Worm (Caenorhabditis elegans) whole organism, L4 larva: ENCODE measurements around the gene pgl-2.
A peak's percentile ranks its signal among the peaks of the same experiment; 100 is the strongest.

Experiments
- F10B5.3 ChIP-seq: sonication (generic microtip); optimal IDR thresholded peaks from 2 replicates; lab custom pipeline; 2016; ENCODE audit warnings: mild to moderate bottlenecking, missing genetic modification characterization, missing compliant biosample characterization
- R02D3.7 ChIP-seq: fragments of 150-350 bp; sonication (generic microtip); optimal IDR thresholded peaks from 3 replicates; lab custom pipeline; 2014; ENCODE audit warnings: missing biosample characterization, missing genetic modification characterization
- T20F7.1 ChIP-seq: fragments of 200-800 bp; sonication (Bioruptor generic); optimal IDR thresholded peaks from 2 replicates; lab custom pipeline; 2018; ENCODE audit warnings: mild to moderate bottlenecking, missing genetic modification characterization, missing compliant biosample characterization
- Y105C5A.15 ChIP-seq: fragments of 200-800 bp; sonication (Bioruptor generic); IDR thresholded peaks from 2 replicates; pipeline ENCODE4 v1.3.6; 2022; ENCODE audit warnings: missing genetic modification characterization, missing compliant biosample characterization
- Y48G9A.11 ChIP-seq: fragments of 200-800 bp; sonication (Bioruptor generic); IDR thresholded peaks from 2 replicates; pipeline ENCODE4 v1.3.6; 2022; ENCODE audit warnings: missing genetic modification reagents, missing genetic modification characterization, missing compliant biosample characterization
- ZK546.5 ChIP-seq, 2 experiments: sonication (generic microtip); optimal IDR thresholded peaks; 2 replicates each; lab custom pipeline; 2017; ENCODE audit warnings: missing biosample characterization in 2 of 2, missing genetic modification characterization in 2 of 2
- aha-1 ChIP-seq: fragments of 150-350 bp; peaks from one replicate; lab custom pipeline; 2014; ENCODE audit warnings: missing biosample characterization, missing genetic modification characterization
- ceh-28 ChIP-seq: fragments of 150-350 bp; optimal IDR thresholded peaks from 2 replicates; lab custom pipeline; 2014; ENCODE audit warnings: missing biosample characterization, missing genetic modification reagents, missing genetic modification characterization
- ceh-82 ChIP-seq: sonication (generic microtip); optimal IDR thresholded peaks from 2 replicates; lab custom pipeline; 2017; ENCODE audit warnings: missing biosample characterization, missing genetic modification characterization
- daf-16 ChIP-seq, 3 experiments: sonication (generic microtip); optimal IDR thresholded peaks; 2 replicates each; lab custom pipeline; 2016 to 2017; ENCODE audit warnings: missing genetic modification characterization in 3 of 3, missing genetic modification reagents in 3 of 3, mild to moderate bottlenecking in 2 of 3, missing compliant biosample characterization in 2 of 3, missing biosample characterization in 1 of 3, moderate library complexity in 1 of 3
- dve-1 ChIP-seq: sonication (generic microtip); optimal IDR thresholded peaks from 2 replicates; lab custom pipeline; 2017; ENCODE audit warnings: antibody characterized with exemption, mild to moderate bottlenecking, missing genetic modification characterization, missing compliant biosample characterization; ENCODE audit not compliant: insufficient read depth
- fos-1 ChIP-seq: fragments of 150-350 bp; optimal IDR thresholded peaks from 2 replicates; lab custom pipeline; 2014; ENCODE audit warnings: missing biosample characterization, missing genetic modification characterization
- gei-8 ChIP-seq: fragments of 200-800 bp; sonication (Bioruptor generic); optimal IDR thresholded peaks from 2 replicates; lab custom pipeline; 2018; ENCODE audit warnings: mild to moderate bottlenecking, missing genetic modification characterization, missing compliant biosample characterization
- hlh-11 ChIP-seq: fragments of 200-800 bp; sonication (Bioruptor generic); optimal IDR thresholded peaks from 2 replicates; lab custom pipeline; 2018; ENCODE audit warnings: mild to moderate bottlenecking, missing genetic modification characterization, missing compliant biosample characterization
- hlh-30 ChIP-seq: sonication (generic microtip); optimal IDR thresholded peaks from 2 replicates; lab custom pipeline; 2017; ENCODE audit warnings: antibody characterized with exemption, mild to moderate bottlenecking, missing genetic modification characterization, missing compliant biosample characterization; ENCODE audit not compliant: insufficient read depth
- hmg-1.1 ChIP-seq: fragments of 200-800 bp; sonication (Bioruptor generic); IDR thresholded peaks from 2 replicates; pipeline ENCODE4 v1.3.6; 2022; ENCODE audit warnings: missing genetic modification reagents, missing genetic modification characterization, missing compliant biosample characterization
- lsy-2 ChIP-seq, 2 experiments: fragments of 150-350 bp in 1 of 2; sonication (generic microtip) in 1 of 2; optimal IDR thresholded peaks; 2 replicates each; lab custom pipeline; 2014 to 2017; ENCODE audit warnings: missing biosample characterization in 2 of 2, missing genetic modification characterization in 2 of 2
- madf-9 ChIP-seq: fragments of 200-800 bp; sonication (Bioruptor generic); conservative IDR thresholded peaks from 2 replicates; pipeline ENCODE4 v1.3.6; 2022; ENCODE audit warnings: missing genetic modification reagents, missing genetic modification characterization, missing compliant biosample characterization
- mdt-29 ChIP-seq: fragments of 200-800 bp; sonication (Bioruptor generic); IDR thresholded peaks from 2 replicates; pipeline ENCODE4 v1.3.6; 2022; ENCODE audit warnings: missing genetic modification reagents, missing genetic modification characterization, missing compliant biosample characterization
- mep-1 ChIP-seq: fragments of 150-350 bp; sonication (generic microtip); optimal IDR thresholded peaks from 3 replicates; lab custom pipeline; 2014; ENCODE audit warnings: missing biosample characterization, missing genetic modification characterization
- mxl-2 ChIP-seq: fragments of 200-800 bp; sonication (Bioruptor generic); conservative IDR thresholded peaks from 2 replicates; pipeline ENCODE4 v1.3.6; 2022; ENCODE audit warnings: missing genetic modification reagents, missing genetic modification characterization, missing compliant biosample characterization
- nhr-111 ChIP-seq: fragments of 200-800 bp; sonication (Bioruptor generic); optimal IDR thresholded peaks from 2 replicates; lab custom pipeline; 2018; ENCODE audit warnings: mild to moderate bottlenecking, missing genetic modification characterization, missing compliant biosample characterization
- nhr-28 ChIP-seq: fragments of 150-350 bp; optimal IDR thresholded peaks from 2 replicates; lab custom pipeline; 2014; ENCODE audit warnings: missing biosample characterization, missing genetic modification characterization
- nhr-42 ChIP-seq: fragments of 200-800 bp; sonication (Bioruptor generic); IDR thresholded peaks from 2 replicates; pipeline ENCODE4 v1.3.6; 2022; ENCODE audit warnings: missing genetic modification characterization, missing compliant biosample characterization
- nhr-48 ChIP-seq: sonication (generic microtip); optimal IDR thresholded peaks from 2 replicates; lab custom pipeline; 2016; ENCODE audit warnings: mild to moderate bottlenecking, missing genetic modification characterization, missing compliant biosample characterization
- nhr-76 ChIP-seq: fragments of 150-350 bp; optimal IDR thresholded peaks from 2 replicates; lab custom pipeline; 2014; ENCODE audit warnings: missing biosample characterization, missing genetic modification characterization
- snpc-4 ChIP-seq: fragments of 150-350 bp; optimal IDR thresholded peaks from 2 replicates; lab custom pipeline; 2014; ENCODE audit warnings: missing biosample characterization, missing genetic modification characterization
- spr-1 ChIP-seq: sonication (generic microtip); optimal IDR thresholded peaks from 2 replicates; lab custom pipeline; 2016; ENCODE audit warnings: mild to moderate bottlenecking, missing genetic modification characterization, missing compliant biosample characterization
- unc-130 ChIP-seq: sonication (generic microtip); optimal IDR thresholded peaks from 2 replicates; lab custom pipeline; 2016; ENCODE audit warnings: missing genetic modification reagents, missing genetic modification characterization, missing compliant biosample characterization
- zip-2 ChIP-seq: fragments of 150-350 bp; optimal IDR thresholded peaks from 2 replicates; lab custom pipeline; 2014; ENCODE audit warnings: missing biosample characterization, missing genetic modification characterization
- ztf-7 ChIP-seq: fragments of 150-350 bp; optimal IDR thresholded peaks from 2 replicates; lab custom pipeline; 2014; ENCODE audit warnings: missing biosample characterization, missing genetic modification characterization

The pgl-2 gene

ce11 chrIII:8716084-8716483 lies 40.8 kb upstream of the pgl-2 start, which contains the start of gene B0303.14:
Gene B0303.14, minus strand, starts transcription at chrIII:8716184.
- TF ChIP-seq Y48G9A.11 (no peak), nhr-76 (tag; lab: Kevin White, UChicago) (no peak), unc-130 (no peak), nhr-111 (no peak), ceh-28 (tag; lab: Kevin White, UChicago) (no peak), mep-1 (no peak), spr-1 (tag; lab: Kevin White, UChicago) (no peak), T20F7.1 (no peak), hlh-30 (tag; lab: Kevin White, UChicago) (no peak), mxl-2 (GFP tag; lab: Robert Waterston, UW) (no peak), ceh-82 (tag; lab: Kevin White, UChicago) (no peak)

- TF ChIP-seq nhr-28 (tag; lab: Kevin White, UChicago) (peak; percentile 37), daf-16 (GFP tag; optimal IDR thresholded peaks at IDR 0.05; lab: Kevin White, UChicago) (no peak), daf-16 (tag; optimal IDR thresholded peaks at IDR 0.05; lab: Kevin White, UChicago) (no peak), hlh-30 (tag; lab: Kevin White, UChicago) (peak; percentile 18)
Measured at ce11 chrIII:8712968-8713367, 37.7 kb upstream of the pgl-2 start.

ce11 chrIII:8710310-8710709 lies 35.1 kb upstream of the pgl-2 start, which contains the start of gene B0303.11:
Gene B0303.11, minus strand, starts transcription at chrIII:8710410.
- TF ChIP-seq madf-9 (GFP tag; lab: Robert Waterston, UW) (no peak), aha-1 (tag; lab: Kevin White, UChicago) (peak; percentile 18)

ce11 chrIII:8709735-8710134 lies 34.5 kb upstream of the pgl-2 start:
- TF ChIP-seq dve-1 (tag; lab: Kevin White, UChicago) (no peak), nhr-48 (tag; lab: Kevin White, UChicago) (peak; percentile 42), nhr-28 (tag; lab: Kevin White, UChicago) (peak; percentile 26)

ce11 chrIII:8704765-8705164 lies 29.5 kb upstream of the pgl-2 start, which contains the start of gene B0303.16:
Gene B0303.16, plus strand, starts transcription at chrIII:8705065.
- no peak for TF ChIP-seq ZK546.5 (tag; optimal IDR thresholded peaks at IDR 0.05; lab: Kevin White, UChicago)
- no peak for TF ChIP-seq snpc-4
- no peak for TF ChIP-seq Y105C5A.15 (GFP tag; lab: Robert Waterston, UW)
- no peak for TF ChIP-seq fos-1 (tag; lab: Kevin White, UChicago)
- no peak for TF ChIP-seq hmg-1.1 (GFP tag; lab: Robert Waterston, UW)
- no peak for TF ChIP-seq F10B5.3
- TF ChIP-seq nhr-42 (GFP tag; lab: Robert Waterston, UW), result no peak
- TF ChIP-seq unc-130, result no peak
- TF ChIP-seq mdt-29 (GFP tag; lab: Robert Waterston, UW), result no peak
- TF ChIP-seq ztf-7 (tag; lab: Kevin White, UChicago), result no peak
- no peak for TF ChIP-seq lsy-2 (tag; optimal IDR thresholded peaks at IDR 0.05; lab: Kevin White, UChicago)
- no peak for TF ChIP-seq R02D3.7 (tag; lab: Kevin White, UChicago)
- no peak for TF ChIP-seq hlh-11
- no peak for TF ChIP-seq gei-8 (GFP tag; lab: Kevin White, UChicago)
- no peak for TF ChIP-seq dve-1 (tag; lab: Kevin White, UChicago)
- no peak for TF ChIP-seq zip-2 (tag; lab: Kevin White, UChicago)
